Worm (Caenorhabditis elegans): ENCODE data around the gene C01G10.6.

C01G10.6 gene

DNA sequence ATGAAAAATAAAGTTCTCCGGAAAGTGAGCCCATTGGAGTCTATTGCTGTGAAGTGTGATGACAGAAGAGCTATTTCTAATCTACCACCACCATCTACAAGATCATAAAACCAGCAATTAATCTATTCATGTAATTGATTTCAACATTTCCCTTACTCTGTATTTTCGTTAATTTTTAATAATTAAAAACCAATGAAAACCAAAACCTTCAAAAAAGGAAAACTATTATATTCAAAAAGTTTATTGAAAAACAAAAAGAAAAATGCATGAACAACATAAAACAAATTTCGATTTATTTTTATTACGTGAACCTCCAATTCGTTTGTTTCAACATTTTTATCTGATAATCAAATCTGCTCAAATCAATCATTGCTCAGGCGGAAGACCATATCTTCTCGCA is 12.0 kb downstream of the C01G10.6 start, which contains the start of gene C01G10.1:
C01G10.1 (plus strand) TSS at position 301 of the 400 bp plus-strand sequence.
- TF ChIP-seq efl-1 (GFP tag; optimal IDR thresholded peaks at IDR 0.05) = no peak
- no peak for TF ChIP-seq somi-1 (GFP tag; optimal IDR thresholded peaks at IDR 0.05)
- no peak for TF ChIP-seq bed-1 (GFP tag; IDR thresholded peaks at IDR 0.05)
- TF ChIP-seq mes-4 (tag; optimal IDR thresholded peaks at IDR 0.05) = no peak
- TF ChIP-seq nhr-179 (tag; optimal IDR thresholded peaks at IDR 0.05) = no peak
- no peak for TF ChIP-seq B0019.2 (GFP tag; conservative IDR thresholded peaks at IDR 0.05)
- no peak for TF ChIP-seq ztf-18 (tag; optimal IDR thresholded peaks at IDR 0.05)
- no peak for TF ChIP-seq lin-35 (GFP tag; optimal IDR thresholded peaks at IDR 0.05)
- TF ChIP-seq F10E7.11 (tag; optimal IDR thresholded peaks at IDR 0.05) = no peak
- no peak for TF ChIP-seq ztf-3 (GFP tag; optimal IDR thresholded peaks at IDR 0.05)
- TF ChIP-seq F49E8.2 (tag; optimal IDR thresholded peaks at IDR 0.05; ENCODE audit: insufficient read depth) = no peak

DNA sequence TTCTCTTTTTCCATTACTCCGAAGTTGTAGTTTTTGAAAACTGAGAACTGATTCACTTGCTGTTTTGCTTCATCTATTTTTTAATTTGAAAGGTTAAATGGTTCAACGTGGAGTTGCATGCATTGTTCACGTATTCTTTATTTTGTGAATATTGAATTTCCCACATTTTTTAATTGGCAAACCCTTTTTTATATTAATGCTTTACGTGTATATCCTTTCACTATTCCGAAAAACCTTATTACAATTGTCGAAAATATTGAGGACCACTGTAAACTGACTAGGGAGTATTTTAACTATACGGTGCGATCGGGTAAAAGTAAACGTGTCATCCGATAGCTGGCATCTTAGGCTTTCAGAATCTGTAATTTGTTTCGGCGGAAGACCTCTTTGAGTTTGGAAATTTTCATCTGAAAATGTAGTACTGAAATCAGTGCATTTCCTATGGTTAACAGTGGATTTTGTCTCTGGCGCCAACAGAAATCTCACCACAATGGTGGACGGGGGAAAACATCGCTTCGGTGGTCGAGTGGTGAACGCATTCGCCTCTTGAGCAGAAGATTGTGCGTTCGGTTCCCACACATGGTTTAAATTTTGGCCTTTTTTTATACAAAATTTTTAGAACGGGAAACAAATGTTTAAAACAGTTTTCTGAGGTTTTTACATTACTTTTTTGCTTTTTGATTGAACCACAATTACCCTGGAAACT is 18.6 kb downstream of the C01G10.6 start, which contains the start of gene C01G10.14:
C01G10.14 (minus strand) TSS at position 51 of the 706 bp plus-strand sequence.
- TF ChIP-seq tbp1 (GFP tag; optimal IDR thresholded peaks at IDR 0.05) = peak; percentile 82
- TF ChIP-seq hmg-1.2 (GFP tag; IDR thresholded peaks at IDR 0.05) = peak; percentile 73; the same call in 1 of the 2 replicates
- peak; percentile 50; the same call in 1 of the 2 replicates for TF ChIP-seq ztf-25 (GFP tag; IDR thresholded peaks at IDR 0.05)
- peak; percentile 58 for TF ChIP-seq B0261.1 (tag; optimal IDR thresholded peaks at IDR 0.05)
- peak; percentile 36; the same call in 1 of the 2 replicates for TF ChIP-seq nfyb-1 (GFP tag; IDR thresholded peaks at IDR 0.05)
- peak; percentile 55; the same call in 1 of the 2 replicates for TF ChIP-seq lin-26 (GFP tag; IDR thresholded peaks at IDR 0.05)

DNA sequence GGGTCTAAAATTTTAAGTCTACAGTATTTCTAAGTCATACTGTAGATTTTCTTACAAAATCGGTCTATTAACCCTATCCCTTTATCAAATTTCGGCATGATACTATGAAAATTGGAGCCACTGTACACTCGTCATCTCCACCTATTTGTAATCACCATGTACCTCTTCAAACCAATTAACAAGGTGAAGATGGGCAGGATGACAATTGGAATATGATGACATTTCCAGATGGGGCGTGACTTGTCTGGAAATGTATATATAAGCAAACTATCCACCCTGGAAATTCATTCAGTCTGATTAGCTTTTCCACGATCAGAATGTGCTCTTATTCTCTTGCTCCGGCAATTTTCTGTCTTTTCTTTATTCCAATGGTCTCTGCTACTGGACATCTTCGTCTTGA is 21.8 kb downstream of the C01G10.6 start, which contains the start of gene Y75B12A.2:
Y75B12A.2 (plus strand) TSS at position 301 of the 400 bp plus-strand sequence.
- TF ChIP-seq ztf-18 (tag; optimal IDR thresholded peaks at IDR 0.05) (no peak), lin-35 (GFP tag; optimal IDR thresholded peaks at IDR 0.05) (no peak), ztf-22 (GFP tag; optimal IDR thresholded peaks at IDR 0.05) (no peak), F39B2.1 (GFP tag; IDR thresholded peaks at IDR 0.05) (no peak), fkh-3 (tag; optimal IDR thresholded peaks at IDR 0.05) (no peak), nhr-27 (tag; optimal IDR thresholded peaks at IDR 0.05) (no peak), tbx-9 (tag; optimal IDR thresholded peaks at IDR 0.05; ENCODE audit: borderline replicate concordance) (no peak), zfh-2 (GFP tag; conservative IDR thresholded peaks at IDR 0.05) (no peak), T26A5.8 (tag; optimal IDR thresholded peaks at IDR 0.05) (no peak), B0336.3 (GFP tag; IDR thresholded peaks at IDR 0.05) (no peak), ceh-40 (GFP tag; IDR thresholded peaks at IDR 0.05) (no peak), dox-1 (GFP tag; IDR thresholded peaks at IDR 0.05) (no peak), akir-1 (GFP tag; optimal IDR thresholded peaks at IDR 0.05) (no peak), F52B5.7 (tag; optimal IDR thresholded peaks at IDR 0.05) (no peak), ceh-27 (GFP tag; optimal IDR thresholded peaks at IDR 0.05) (no peak), ccch-3 (GFP tag; optimal IDR thresholded peaks at IDR 0.05) (no peak), repo-1 (tag; optimal IDR thresholded peaks at IDR 0.05) (no peak)

DNA sequence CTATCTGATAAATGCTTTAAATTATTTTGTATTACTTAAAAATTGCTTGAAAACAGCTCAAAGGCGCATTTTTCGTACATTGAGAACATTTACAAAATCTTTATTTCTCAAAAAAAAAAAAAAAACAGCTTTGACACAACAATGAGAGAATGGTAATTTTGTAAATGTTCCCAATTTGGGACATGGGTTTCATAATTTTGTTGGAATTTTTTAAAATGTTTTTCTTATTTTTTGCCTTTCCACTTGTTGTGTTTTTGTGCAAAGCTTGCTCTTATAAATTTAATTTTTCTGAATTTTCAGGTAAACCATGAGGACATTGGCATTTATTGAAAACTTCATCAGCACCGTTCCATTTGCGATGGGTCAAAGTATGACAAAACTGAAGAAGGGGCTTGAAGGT is 24.2 kb downstream of the C01G10.6 start, which contains the start of gene T01G5.7:
T01G5.7 (plus strand) TSS at position 301 of the 400 bp plus-strand sequence.
- no peak for TF ChIP-seq B0019.2 (GFP tag; conservative IDR thresholded peaks at IDR 0.05)
- TF ChIP-seq ZK185.1 (tag; optimal IDR thresholded peaks at IDR 0.05; ENCODE audit: poor library complexity, severe bottlenecking) = no peak

Measured in whole organism, young adult.